Fruit fly (Drosophila melanogaster) whole organism, adult: ENCODE data around the gene CG43693.

Experiments used
- CG11617 ChIP-seq: fragments of 200-800 bp; sonication (Bioruptor generic); optimal IDR thresholded peaks from 2 replicates; lab custom pipeline; 2017; ENCODE audit warnings: mild to moderate bottlenecking, missing biosample characterization, missing genetic modification reagents, missing genetic modification characterization
- CG12768 ChIP-seq: fragments of 200-800 bp; sonication (Bioruptor generic); optimal IDR thresholded peaks from 2 replicates; lab custom pipeline; 2017; ENCODE audit warnings: missing biosample characterization, missing genetic modification characterization, mild to moderate bottlenecking, moderate library complexity, missing genetic modification reagents
- CG14711 ChIP-seq: fragments of 200-800 bp; sonication (Bioruptor generic); optimal IDR thresholded peaks from 2 replicates; lab custom pipeline; 2018; ENCODE audit warnings: missing biosample characterization, mild to moderate bottlenecking, missing genetic modification characterization, moderate library complexity
- CG1620 ChIP-seq: fragments of 200-800 bp; sonication (Bioruptor generic); optimal IDR thresholded peaks from 2 replicates; lab custom pipeline; 2016; ENCODE audit warnings: missing biosample characterization, missing genetic modification characterization
- CG33017 ChIP-seq: fragments of 200-800 bp; sonication (Bioruptor generic); optimal IDR thresholded peaks from 2 replicates; lab custom pipeline; 2018; ENCODE audit warnings: missing biosample characterization, mild to moderate bottlenecking, missing genetic modification characterization, moderate library complexity
- CG5204 ChIP-seq: fragments of 200-800 bp; sonication (Bioruptor generic); optimal IDR thresholded peaks from 2 replicates; lab custom pipeline; 2016; ENCODE audit warnings: missing biosample characterization, missing genetic modification characterization
- CG7045 ChIP-seq: fragments of 200-800 bp; sonication (Bioruptor generic); optimal IDR thresholded peaks from 2 replicates; lab custom pipeline; 2017; ENCODE audit warnings: missing biosample characterization, mild to moderate bottlenecking, missing genetic modification characterization
- CG7101 ChIP-seq: fragments of 200-800 bp; sonication (Bioruptor generic); optimal IDR thresholded peaks from 2 replicates; lab custom pipeline; 2018; ENCODE audit warnings: missing biosample characterization, mild to moderate bottlenecking, missing genetic modification characterization, moderate library complexity
- Clk ChIP-seq: fragments of 200-800 bp; sonication (Bioruptor generic); optimal IDR thresholded peaks from 2 replicates; lab custom pipeline; 2017; ENCODE audit warnings: missing biosample characterization, missing genetic modification characterization
- Crg-1 ChIP-seq: fragments of 200-800 bp; sonication (Bioruptor generic); optimal IDR thresholded peaks from 2 replicates; lab custom pipeline; 2016; ENCODE audit warnings: missing biosample characterization, missing genetic modification characterization
- Hr96 ChIP-seq: fragments of 200-800 bp; sonication (Bioruptor generic); optimal IDR thresholded peaks from 2 replicates; lab custom pipeline; 2016; ENCODE audit warnings: missing biosample characterization, missing genetic modification characterization
- Mnt ChIP-seq: fragments of 200-800 bp; sonication (Bioruptor generic); optimal IDR thresholded peaks from 2 replicates; lab custom pipeline; 2016; ENCODE audit warnings: missing biosample characterization, mild to moderate bottlenecking, missing genetic modification characterization
- bab1 ChIP-seq: fragments of 200-800 bp; sonication (Bioruptor generic); optimal IDR thresholded peaks from 3 replicates; lab custom pipeline; 2019; ENCODE audit warnings: missing biosample characterization, mild to moderate bottlenecking, missing genetic modification characterization, moderate library complexity
- cic ChIP-seq: fragments of 200-800 bp; sonication (Bioruptor generic); optimal IDR thresholded peaks from 2 replicates; lab custom pipeline; 2017; ENCODE audit warnings: missing biosample characterization, mild to moderate bottlenecking, missing genetic modification characterization, moderate library complexity
- cnc ChIP-seq, 2 experiments: fragments of >200 bp; optimal IDR thresholded peaks; 2 replicates each; lab custom pipeline; 2017
- kay ChIP-seq: fragments of 200-800 bp; sonication (Bioruptor generic); peaks from one replicate; lab custom pipeline; 2016; ENCODE audit warnings: missing biosample characterization, missing genetic modification characterization, borderline replicate concordance
- ovo ChIP-seq: fragments of 200-800 bp; sonication (Bioruptor generic); optimal IDR thresholded peaks from 2 replicates; lab custom pipeline; 2016; ENCODE audit warnings: missing biosample characterization, missing genetic modification characterization
- pad ChIP-seq: fragments of 200-800 bp; sonication (Bioruptor generic); optimal IDR thresholded peaks from 3 replicates; lab custom pipeline; 2017; ENCODE audit warnings: missing biosample characterization, missing genetic modification characterization, mild to moderate bottlenecking, moderate library complexity, missing genetic modification reagents
- tj ChIP-seq: fragments of 200-800 bp; sonication (Bioruptor generic); optimal IDR thresholded peaks from 3 replicates; lab custom pipeline; 2017; ENCODE audit warnings: missing biosample characterization, mild to moderate bottlenecking, missing genetic modification characterization, moderate library complexity
- toe ChIP-seq: fragments of 200-800 bp; sonication (Bioruptor generic); optimal IDR thresholded peaks from 2 replicates; lab custom pipeline; 2016; ENCODE audit warnings: missing biosample characterization, missing genetic modification characterization

CG43693 gene

DNA sequence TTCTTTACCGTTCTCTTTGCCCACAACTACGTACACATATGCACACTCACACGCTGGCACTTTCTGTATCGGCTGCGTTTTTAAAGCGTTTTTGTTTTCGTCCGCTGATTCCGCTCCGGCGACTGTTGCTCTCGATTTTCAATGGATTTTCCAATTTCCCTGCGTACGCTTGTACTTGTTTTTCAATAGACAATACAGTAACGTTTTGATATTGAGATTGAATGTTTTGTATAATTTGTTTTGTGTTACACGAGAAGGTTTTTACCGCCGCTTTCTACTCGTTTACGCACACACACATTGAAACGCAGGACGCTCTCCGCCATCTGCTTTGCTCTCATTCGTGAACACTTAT is 41.4 kb upstream of the CG43693 start:
- TF ChIP-seq CG7101, result no peak
- TF ChIP-seq Crg-1 (GFP tag; lab: Kevin White, UChicago), result no peak
- TF ChIP-seq Hr96, result no peak
- no peak for TF ChIP-seq CG1620 (GFP tag; lab: Kevin White, UChicago)
- no peak for TF ChIP-seq ovo (GFP tag; lab: Kevin White, UChicago)
- no peak for TF ChIP-seq Clk (GFP tag; lab: Kevin White, UChicago)
- no peak for TF ChIP-seq kay (GFP tag; lab: Kevin White, UChicago)
- TF ChIP-seq tj (GFP tag; lab: Kevin White, UChicago), result no peak
- TF ChIP-seq cic, result peak; percentile 3

DNA sequence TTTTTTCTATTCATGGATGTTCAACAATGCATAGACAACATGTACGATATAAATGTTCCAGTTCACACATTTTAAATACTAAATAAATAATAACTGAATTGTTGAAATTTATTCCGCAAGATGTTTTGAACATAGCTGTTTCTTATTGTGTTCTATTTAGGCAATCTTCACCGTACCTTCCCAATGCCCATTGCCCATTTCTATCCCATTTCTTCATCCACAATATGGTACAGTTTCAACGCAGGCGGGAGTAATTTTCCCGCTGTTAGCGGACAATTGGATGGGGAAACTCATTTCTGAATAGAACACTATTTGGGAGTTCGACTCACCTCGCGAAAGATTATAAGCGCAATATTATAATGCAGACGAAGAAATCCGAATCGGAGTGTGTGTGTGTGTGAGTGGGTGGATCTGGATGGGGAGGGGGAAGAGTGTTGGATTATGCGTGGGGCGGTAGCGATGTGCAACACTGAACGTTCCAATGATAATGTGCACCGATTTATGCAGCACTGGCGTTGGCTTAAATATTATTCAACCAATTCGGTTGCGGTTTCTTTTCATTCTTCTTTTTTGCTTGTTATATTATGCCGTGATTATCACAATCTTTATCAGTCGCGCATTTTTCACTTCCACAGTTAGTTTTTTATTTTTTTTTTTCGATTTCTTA is 40.9 kb upstream of the CG43693 start:
- TF ChIP-seq Clk (GFP tag; lab: Kevin White, UChicago) (peak; percentile 53), CG33017 (tag; lab: Kevin White, UChicago) (peak; percentile 50), tj (GFP tag; lab: Kevin White, UChicago) (peak; percentile 51), kay (GFP tag; lab: Kevin White, UChicago) (peak; percentile 6), pad (GFP tag; lab: Kevin White, UChicago) (peak; percentile 76), cic (peak; percentile 82), CG7045 (peak; percentile 56), Hr96 (peak; percentile 81), CG14711 (tag; lab: Kevin White, UChicago) (peak; percentile 54), cnc (optimal IDR thresholded peaks at IDR 0.05; lab: Kevin White, UChicago) (no peak), CG7101 (peak; percentile 78), bab1 (GFP tag; lab: Kevin White, UChicago) (no peak), CG11617 (peak; percentile 63), ovo (GFP tag; lab: Kevin White, UChicago) (peak; percentile 7), CG1620 (GFP tag; lab: Kevin White, UChicago) (peak; percentile 79), Crg-1 (GFP tag; lab: Kevin White, UChicago) (peak; percentile 90), toe (GFP tag; lab: Kevin White, UChicago) (peak; percentile 75), CG5204 (GFP tag; lab: Kevin White, UChicago) (peak; percentile 24), CG12768 (GFP tag; lab: Kevin White, UChicago) (peak; percentile 82), Mnt (GFP tag; lab: Kevin White, UChicago) (peak; percentile 70)

DNA sequence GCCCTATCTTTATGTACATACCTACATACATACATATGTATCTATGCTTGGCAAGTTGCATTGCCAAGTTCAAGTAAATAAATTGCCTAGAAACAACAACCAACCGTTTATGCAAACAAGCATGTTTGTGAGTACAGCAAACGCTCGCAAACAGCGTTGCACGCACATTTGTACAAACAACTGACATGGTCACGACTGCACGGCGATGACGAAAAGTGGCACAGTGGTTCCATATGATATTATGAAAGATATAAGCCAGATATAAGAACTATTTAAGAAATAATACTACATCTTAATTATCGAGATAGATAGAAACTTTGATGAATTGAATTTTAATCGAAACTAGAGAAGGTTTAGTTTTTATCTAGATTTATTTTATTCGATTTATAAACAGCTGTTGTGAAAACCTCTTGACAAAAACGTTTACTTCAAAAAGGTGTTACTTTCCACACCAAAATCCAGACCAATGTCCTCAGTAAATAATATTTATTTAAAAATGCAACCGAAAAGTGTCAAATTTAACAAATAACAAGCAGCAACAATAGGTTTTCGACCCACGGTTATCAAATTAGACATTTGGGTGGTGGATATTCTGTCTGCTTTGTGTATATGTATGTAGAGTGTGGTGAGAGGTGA is 38.8 kb upstream of the CG43693 start:
- TF ChIP-seq CG7101 (peak; percentile 47), kay (GFP tag; lab: Kevin White, UChicago) (peak; percentile 86), CG1620 (GFP tag; lab: Kevin White, UChicago) (no peak), Hr96 (no peak), CG7045 (peak; percentile 39), pad (GFP tag; lab: Kevin White, UChicago) (peak; percentile 15), CG11617 (peak; percentile 77), CG33017 (tag; lab: Kevin White, UChicago) (peak; percentile 48), bab1 (GFP tag; lab: Kevin White, UChicago) (peak; percentile 59), CG14711 (tag; lab: Kevin White, UChicago) (peak; percentile 29), CG5204 (GFP tag; lab: Kevin White, UChicago) (peak; percentile 50), ovo (GFP tag; lab: Kevin White, UChicago) (no peak), toe (GFP tag; lab: Kevin White, UChicago) (no peak), tj (GFP tag; lab: Kevin White, UChicago) (peak; percentile 63)

DNA sequence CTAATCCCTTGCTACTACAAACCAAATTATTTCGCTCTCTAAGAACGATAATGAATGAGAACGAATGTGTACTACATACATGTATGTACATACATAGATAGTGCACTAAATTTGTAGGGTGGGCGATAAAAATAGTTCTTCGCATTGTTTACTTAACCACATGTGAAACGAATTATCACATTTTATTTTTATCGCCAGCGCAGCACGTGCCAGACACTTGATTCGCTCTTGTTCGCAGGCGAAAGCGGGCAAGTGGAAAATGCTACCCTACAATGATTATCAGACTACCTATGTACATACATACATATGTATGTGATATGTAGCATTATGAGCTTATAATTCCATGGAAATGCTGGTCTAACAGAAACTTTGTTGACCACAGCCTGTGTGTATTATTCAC is 34.6 kb upstream of the CG43693 start:
- TF ChIP-seq Mnt (GFP tag; lab: Kevin White, UChicago) (peak; percentile 73), kay (GFP tag; lab: Kevin White, UChicago) (no peak), cic (peak; percentile 26), Hr96 (no peak), pad (GFP tag; lab: Kevin White, UChicago) (no peak), CG12768 (GFP tag; lab: Kevin White, UChicago) (no peak), CG14711 (tag; lab: Kevin White, UChicago) (peak; percentile 7), bab1 (GFP tag; lab: Kevin White, UChicago) (no peak)

DNA sequence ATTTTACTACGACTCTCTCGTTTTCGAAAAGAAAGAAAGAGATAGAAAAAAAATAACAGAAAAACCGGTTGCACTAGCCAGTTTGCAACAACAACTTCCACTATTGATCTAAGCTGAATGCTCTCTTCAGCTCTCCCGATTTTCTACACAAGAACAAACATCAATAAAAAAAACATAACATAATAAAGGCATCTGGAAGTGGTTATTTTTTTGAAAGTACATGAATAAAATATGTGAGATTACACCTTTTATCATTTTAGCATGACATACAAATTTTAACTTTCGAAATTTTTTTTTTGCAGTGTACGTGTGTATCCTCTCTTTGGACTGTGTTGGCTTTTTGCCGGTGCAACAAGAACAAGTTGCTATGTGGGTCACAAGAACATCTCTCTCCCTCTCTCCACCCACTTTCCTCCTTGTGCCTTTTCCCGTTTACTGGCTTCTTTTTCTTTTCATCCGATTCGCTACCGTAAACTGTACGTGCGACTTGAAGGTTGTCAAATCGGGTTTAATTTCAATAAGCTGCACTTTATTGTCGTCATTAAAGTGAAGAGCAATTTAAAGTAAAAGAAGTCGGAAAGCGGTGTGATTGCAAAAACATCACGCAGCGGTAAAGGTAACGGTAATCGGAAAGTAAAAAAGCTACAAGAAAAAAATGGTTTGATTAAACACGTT is 33.5 kb upstream of the CG43693 start:
- TF ChIP-seq CG7101 (peak; percentile 94), pad (GFP tag; lab: Kevin White, UChicago) (peak; percentile 85), CG14711 (tag; lab: Kevin White, UChicago) (peak; percentile 93), CG33017 (tag; lab: Kevin White, UChicago) (peak; percentile 96), kay (GFP tag; lab: Kevin White, UChicago) (peak; percentile 86), bab1 (GFP tag; lab: Kevin White, UChicago) (peak; percentile 96), Mnt (GFP tag; lab: Kevin White, UChicago) (peak; percentile 65), Crg-1 (GFP tag; lab: Kevin White, UChicago) (peak; percentile 93), cic (peak; percentile 82), Clk (GFP tag; lab: Kevin White, UChicago) (peak; percentile 88), toe (GFP tag; lab: Kevin White, UChicago) (no peak), CG12768 (GFP tag; lab: Kevin White, UChicago) (peak; percentile 97), CG11617 (peak; percentile 95), CG7045 (peak; percentile 94), Hr96 (no peak), cnc (optimal IDR thresholded peaks at IDR 0.05; lab: Kevin White, UChicago) (no peak), ovo (GFP tag; lab: Kevin White, UChicago) (no peak), tj (GFP tag; lab: Kevin White, UChicago) (peak; percentile 79), CG5204 (GFP tag; lab: Kevin White, UChicago) (no peak), CG1620 (GFP tag; lab: Kevin White, UChicago) (peak; percentile 93)
